Fruit fly (Drosophila melanogaster) whole organism, embryonic: ENCODE measurements around the gene CG34125.

Experiments used
- BtbVII ChIP-seq: fragments of 200-800 bp; sonication (Bioruptor generic); optimal IDR thresholded peaks from 3 replicates; lab custom pipeline; 2017; ENCODE audit warnings: missing biosample characterization, mild to moderate bottlenecking, missing genetic modification characterization
- CG10274 ChIP-seq: fragments of 200-800 bp; sonication (Bioruptor generic); optimal IDR thresholded peaks from 3 replicates; lab custom pipeline; 2017; ENCODE audit warnings: missing biosample characterization, mild to moderate bottlenecking, missing genetic modification characterization
- CG10543 ChIP-seq: fragments of 200-800 bp; sonication (Bioruptor generic); optimal IDR thresholded peaks from 3 replicates; lab custom pipeline; 2017; ENCODE audit warnings: missing biosample characterization, mild to moderate bottlenecking, missing genetic modification characterization, moderate library complexity
- CG10959 ChIP-seq: fragments of 200-800 bp; sonication (Bioruptor generic); IDR thresholded peaks from 2 replicates; pipeline ENCODE4 v1.3.6; 2022; ENCODE audit warnings: missing biosample characterization, missing genetic modification characterization
- CG11247 ChIP-seq: fragments of 200-800 bp; sonication (Bioruptor generic); IDR thresholded peaks from 2 replicates; pipeline ENCODE4 v1.3.6; 2022; ENCODE audit warnings: missing biosample characterization, missing genetic modification characterization
- CG11456 ChIP-seq: fragments of 200-800 bp; sonication (Bioruptor generic); IDR thresholded peaks from 3 replicates; pipeline ENCODE4 v1.3.6; 2022; ENCODE audit warnings: missing biosample characterization, missing genetic modification characterization
- CG11696 ChIP-seq: fragments of 200-800 bp; sonication (Bioruptor generic); IDR thresholded peaks from 2 replicates; pipeline ENCODE4 v1.3.6; 2022; ENCODE audit warnings: missing biosample characterization, missing genetic modification characterization
- CG12071 ChIP-seq: fragments of 200-800 bp; sonication (Bioruptor generic); optimal IDR thresholded peaks from 3 replicates; lab custom pipeline; 2018; ENCODE audit warnings: missing biosample characterization, mild to moderate bottlenecking, missing genetic modification characterization
- CG12299 ChIP-seq: fragments of 200-800 bp; sonication (Bioruptor generic); optimal IDR thresholded peaks from 2 replicates; lab custom pipeline; 2018; ENCODE audit warnings: missing biosample characterization, mild to moderate bottlenecking, missing genetic modification characterization
- CG13123 ChIP-seq: fragments of 200-800 bp; sonication (Bioruptor generic); optimal IDR thresholded peaks from 2 replicates; lab custom pipeline; 2016; ENCODE audit warnings: missing biosample characterization, missing genetic modification characterization
- CG13894 ChIP-seq: fragments of 200-800 bp; sonication (Bioruptor generic); optimal IDR thresholded peaks from 3 replicates; lab custom pipeline; 2018; ENCODE audit warnings: missing biosample characterization, mild to moderate bottlenecking, missing genetic modification characterization, moderate library complexity
- CG16813 ChIP-seq: fragments of 200-800 bp; sonication (Bioruptor generic); IDR thresholded peaks from 3 replicates; pipeline ENCODE4 v1.3.6; 2022; ENCODE audit warnings: missing biosample characterization, missing genetic modification characterization; ENCODE audit not compliant: partially characterized antibody
- CG16863 ChIP-seq: fragments of 200-800 bp; sonication (Bioruptor generic); optimal IDR thresholded peaks from 3 replicates; lab custom pipeline; 2016; ENCODE audit warnings: missing biosample characterization, missing genetic modification characterization
- CG17328 ChIP-seq: fragments of 200-800 bp; sonication (Bioruptor generic); IDR thresholded peaks from 2 replicates; pipeline ENCODE4 v1.3.6; 2022; ENCODE audit warnings: missing biosample characterization, missing genetic modification characterization
- CG2202 ChIP-seq: fragments of 200-800 bp; sonication (Bioruptor generic); optimal IDR thresholded peaks from 2 replicates; lab custom pipeline; 2018; ENCODE audit warnings: missing biosample characterization, mild to moderate bottlenecking, missing genetic modification characterization
- CG42726 ChIP-seq: fragments of 200-800 bp; sonication (Bioruptor generic); IDR thresholded peaks from 2 replicates; pipeline ENCODE4 v1.3.6; 2022; ENCODE audit warnings: missing biosample characterization, missing genetic modification characterization; ENCODE audit not compliant: partially characterized antibody
- CG7963 ChIP-seq: fragments of 200-800 bp; sonication (Bioruptor generic); IDR thresholded peaks from 3 replicates; pipeline ENCODE4 v1.3.6; 2022; ENCODE audit warnings: missing biosample characterization, missing genetic modification characterization; ENCODE audit not compliant: partially characterized antibody
- CG8765 ChIP-seq: fragments of 200-800 bp; sonication (Bioruptor generic); IDR thresholded peaks from 2 replicates; pipeline ENCODE4 v1.3.6; 2022; ENCODE audit warnings: missing biosample characterization, missing genetic modification characterization
- Gsc ChIP-seq: fragments of 200-800 bp; sonication (Bioruptor generic); IDR thresholded peaks from 2 replicates; pipeline ENCODE4 v1.3.6; 2022; ENCODE audit warnings: missing biosample characterization, missing genetic modification characterization
- Hey ChIP-seq: fragments of 200-800 bp; sonication (Bioruptor generic); optimal IDR thresholded peaks from 3 replicates; lab custom pipeline; 2018; ENCODE audit warnings: missing biosample characterization, mild to moderate bottlenecking, missing genetic modification characterization
- Hr78 ChIP-seq, 2 experiments: fragments of 200-800 bp in 1 of 2; fragments of >200 bp in 1 of 2; sonication (Bioruptor generic) in 1 of 2; optimal IDR thresholded peaks; 2 replicates each; lab custom pipeline; 2017 to 2019; ENCODE audit warnings: missing biosample characterization in 2 of 2, missing genetic modification characterization in 2 of 2, mild to moderate bottlenecking in 1 of 2, moderate library complexity in 1 of 2
- PHDP ChIP-seq: fragments of 200-800 bp; sonication (Bioruptor generic); optimal IDR thresholded peaks from 3 replicates; lab custom pipeline; 2018; ENCODE audit warnings: missing biosample characterization, mild to moderate bottlenecking, missing genetic modification characterization, moderate library complexity
- Side ChIP-seq: fragments of 200-800 bp; sonication (Bioruptor generic); optimal IDR thresholded peaks from 2 replicates; lab custom pipeline; 2016; ENCODE audit warnings: missing biosample characterization, missing genetic modification characterization
- Sox102F ChIP-seq: fragments of 200-800 bp; sonication (Bioruptor generic); optimal IDR thresholded peaks from 2 replicates; lab custom pipeline; 2018; ENCODE audit warnings: missing biosample characterization, mild to moderate bottlenecking, missing genetic modification characterization, moderate library complexity
- Sry-β ChIP-seq: fragments of 200-800 bp; sonication (Bioruptor generic); optimal IDR thresholded peaks from 2 replicates; lab custom pipeline; 2018; ENCODE audit warnings: missing biosample characterization, mild to moderate bottlenecking, missing genetic modification characterization, moderate library complexity
- abd-A ChIP-seq: fragments of 200-800 bp; sonication (Bioruptor generic); optimal IDR thresholded peaks from 3 replicates; lab custom pipeline; 2019; ENCODE audit warnings: missing biosample characterization, mild to moderate bottlenecking, missing genetic modification characterization, moderate library complexity
- ash1 ChIP-seq: fragments of 200-800 bp; sonication (Bioruptor generic); optimal IDR thresholded peaks from 2 replicates; lab custom pipeline; 2018; ENCODE audit warnings: missing biosample characterization, mild to moderate bottlenecking, missing genetic modification characterization
- cad ChIP-seq: fragments of >200 bp; optimal IDR thresholded peaks from 2 replicates; lab custom pipeline; 2017; ENCODE audit warnings: missing biosample characterization, missing genetic modification characterization
- chn ChIP-seq: fragments of 200-800 bp; sonication (Bioruptor generic); optimal IDR thresholded peaks from 2 replicates; lab custom pipeline; 2016; ENCODE audit warnings: missing biosample characterization, missing genetic modification characterization
- crp ChIP-seq, 2 experiments: fragments of 200-800 bp; sonication (Bioruptor generic); optimal IDR thresholded peaks; 2 replicates in 1 of 2; 3 replicates in 1 of 2; lab custom pipeline; 2017; ENCODE audit warnings: missing biosample characterization in 2 of 2, missing genetic modification characterization in 2 of 2, mild to moderate bottlenecking in 1 of 2, moderate library complexity in 1 of 2
- dati ChIP-seq: fragments of 200-800 bp; sonication (Bioruptor generic); IDR thresholded peaks from 2 replicates; pipeline ENCODE4 v1.3.6; 2022; ENCODE audit warnings: missing biosample characterization, missing genetic modification characterization
- disco-r ChIP-seq: fragments of 200-800 bp; sonication (Bioruptor generic); optimal IDR thresholded peaks from 2 replicates; lab custom pipeline; 2016; ENCODE audit warnings: missing biosample characterization, missing genetic modification characterization
- gfzf ChIP-seq: fragments of 200-800 bp; sonication (Bioruptor generic); optimal IDR thresholded peaks from 2 replicates; lab custom pipeline; 2016; ENCODE audit warnings: missing biosample characterization, mild to moderate bottlenecking, missing genetic modification characterization, moderate library complexity
- h ChIP-seq: fragments of >200 bp; optimal IDR thresholded peaks from 2 replicates; lab custom pipeline; 2017
- lmd ChIP-seq: fragments of 200-800 bp; sonication (Bioruptor generic); IDR thresholded peaks from 2 replicates; pipeline ENCODE4 v1.3.6; 2022; ENCODE audit warnings: missing biosample characterization, missing genetic modification characterization
- luna ChIP-seq: fragments of 200-800 bp; sonication (Bioruptor generic); optimal IDR thresholded peaks from 2 replicates; lab custom pipeline; 2016; ENCODE audit warnings: missing biosample characterization, missing genetic modification characterization
- nerfin-1 ChIP-seq: fragments of 200-800 bp; sonication (Bioruptor generic); optimal IDR thresholded peaks from 3 replicates; lab custom pipeline; 2019; ENCODE audit warnings: missing biosample characterization, mild to moderate bottlenecking, missing genetic modification characterization, moderate library complexity
- oc ChIP-seq: fragments of 200-800 bp; sonication (Bioruptor generic); optimal IDR thresholded peaks from 2 replicates; lab custom pipeline; 2018; ENCODE audit warnings: missing biosample characterization, mild to moderate bottlenecking, missing genetic modification characterization, moderate library complexity
- pan ChIP-seq, 4 experiments: fragments of >200 bp in 3 of 4; fragments of 200-800 bp in 1 of 4; sonication (Bioruptor generic) in 1 of 4; optimal IDR thresholded peaks in 3 of 4; IDR thresholded peaks in 1 of 4; 2 replicates each; pipeline versions ENCODE4 v1.3.6 to Lab custom; 2017 to 2022; ENCODE audit warnings: missing biosample characterization in 2 of 4, missing genetic modification characterization in 2 of 4, mixed read lengths in 1 of 4
- pfk ChIP-seq: fragments of 200-800 bp; sonication (Bioruptor generic); optimal IDR thresholded peaks from 2 replicates; lab custom pipeline; 2018; ENCODE audit warnings: missing biosample characterization, mild to moderate bottlenecking, missing genetic modification characterization, moderate library complexity
- pita ChIP-seq: fragments of 200-800 bp; sonication (Bioruptor generic); optimal IDR thresholded peaks from 2 replicates; lab custom pipeline; 2017; ENCODE audit warnings: missing biosample characterization, mild to moderate bottlenecking, missing genetic modification characterization
- pum ChIP-seq: fragments of 200-800 bp; sonication (Bioruptor generic); optimal IDR thresholded peaks from 2 replicates; lab custom pipeline; 2016; ENCODE audit warnings: missing biosample characterization, missing genetic modification characterization
- slbo ChIP-seq: fragments of 200-800 bp; sonication (Bioruptor generic); IDR thresholded peaks from 2 replicates; pipeline ENCODE4 v1.3.6; 2022; ENCODE audit warnings: missing biosample characterization, missing genetic modification characterization
- tup ChIP-seq: fragments of 200-800 bp; sonication (Bioruptor generic); optimal IDR thresholded peaks from 2 replicates; lab custom pipeline; 2016; ENCODE audit warnings: missing biosample characterization, mild to moderate bottlenecking, missing genetic modification characterization, moderate library complexity
- z ChIP-seq: fragments of 200-800 bp; sonication (Bioruptor generic); IDR thresholded peaks from 3 replicates; pipeline ENCODE4 v1.3.6; 2022; ENCODE audit warnings: missing biosample characterization, missing genetic modification characterization
- zen ChIP-seq: fragments of 200-800 bp; sonication (Bioruptor generic); optimal IDR thresholded peaks from 3 replicates; lab custom pipeline; 2018; ENCODE audit warnings: missing biosample characterization, mild to moderate bottlenecking, missing genetic modification characterization, moderate library complexity
- zfh2 ChIP-seq: fragments of 200-800 bp; sonication (Bioruptor generic); optimal IDR thresholded peaks from 2 replicates; lab custom pipeline; 2016; ENCODE audit warnings: missing biosample characterization, missing genetic modification characterization

CG34125 gene

dm6 chr2L:4997401-4998259, 32.2 kb downstream of the CG34125 start (continued):
- TF ChIP-seq lmd (GFP tag; lab: Robert Waterston, UW), result peak; percentile 99
- TF ChIP-seq Gsc (GFP tag; lab: Robert Waterston, UW), result no peak; the same call in 1 of the 2 replicates
- no peak for TF ChIP-seq pan (optimal IDR thresholded peaks at IDR 0.05; lab: Kevin White, UChicago)
- TF ChIP-seq pan (GFP tag; optimal IDR thresholded peaks at IDR 0.05 in 1 of 2, IDR thresholded peaks at IDR 0.05 in 1 of 2), result peak in 1 of 2 experiments; percentile 99
- TF ChIP-seq CG7963 (GFP tag; lab: Robert Waterston, UW), result peak; percentile 70
- TF ChIP-seq crp (GFP tag; optimal IDR thresholded peaks at IDR 0.05; lab: Kevin White, UChicago), result peak; percentile 35 to 77
- TF ChIP-seq CG16863, result peak; percentile 99
- TF ChIP-seq luna (GFP tag; lab: Kevin White, UChicago), result peak; percentile 98
- peak; percentile 98 for TF ChIP-seq zen (tag; lab: Kevin White, UChicago)
- peak; percentile 97 for TF ChIP-seq nerfin-1 (tag; lab: Kevin White, UChicago)
- peak; percentile 98 for TF ChIP-seq CG13123 (GFP tag; lab: Kevin White, UChicago)
- TF ChIP-seq Hr78 (GFP tag; optimal IDR thresholded peaks at IDR 0.05; lab: Kevin White, UChicago), result peak in 1 of 2 experiments; percentile 97
- peak; percentile 78 for TF ChIP-seq Sry-β (GFP tag; lab: Kevin White, UChicago)
- TF ChIP-seq oc (tag; lab: Kevin White, UChicago), result peak; percentile 99
- peak; percentile 99 for TF ChIP-seq CG12071 (GFP tag; lab: Kevin White, UChicago)
- peak; percentile 99 for TF ChIP-seq CG11247 (GFP tag; lab: Robert Waterston, UW)
- peak; percentile 96 for TF ChIP-seq abd-A
- peak; percentile 99 for TF ChIP-seq zfh2 (GFP tag; lab: Kevin White, UChicago)
- TF ChIP-seq dati, result peak; percentile 99
- TF ChIP-seq BtbVII (GFP tag; lab: Kevin White, UChicago), result peak; percentile 98
- TF ChIP-seq CG10274 (GFP tag; lab: Kevin White, UChicago), result peak; percentile 94
- TF ChIP-seq cad (GFP tag; lab: Kevin White, UChicago), result peak; percentile 60
- TF ChIP-seq chn (GFP tag; lab: Kevin White, UChicago), result peak; percentile 99
- TF ChIP-seq pita (GFP tag; lab: Kevin White, UChicago), result no peak
- peak; percentile 99 for TF ChIP-seq Side
- TF ChIP-seq gfzf (GFP tag; lab: Kevin White, UChicago), result peak; percentile 35
- peak; percentile 99 for TF ChIP-seq CG11456 (GFP tag; lab: Robert Waterston, UW)
- peak; percentile 99 for TF ChIP-seq slbo (GFP tag; lab: Robert Waterston, UW)
- peak; percentile 99 for TF ChIP-seq CG8765
- peak; percentile 99 for TF ChIP-seq CG2202 (tag; lab: Kevin White, UChicago)
- peak; percentile 99 for TF ChIP-seq disco-r (GFP tag; lab: Kevin White, UChicago)
- peak; percentile 98 for TF ChIP-seq tup
- TF ChIP-seq h (lab: Kevin White, UChicago), result no peak
- TF ChIP-seq Sox102F (GFP tag; lab: Kevin White, UChicago), result peak; percentile 99
- TF ChIP-seq z, result peak; percentile 84
- peak; percentile 98 for TF ChIP-seq CG10543 (GFP tag; lab: Kevin White, UChicago)
- TF ChIP-seq Hey, result peak; percentile 87
- peak; percentile 93 for TF ChIP-seq ash1
- peak; percentile 99 for TF ChIP-seq CG17328
- TF ChIP-seq CG13894, result peak; percentile 97
- peak; percentile 99 for TF ChIP-seq pum (GFP tag; lab: Kevin White, UChicago)
- TF ChIP-seq CG12299 (tag; lab: Kevin White, UChicago), result peak; percentile 97
- peak; percentile 65 for TF ChIP-seq CG16813
- peak; percentile 50 for TF ChIP-seq pfk (GFP tag; lab: Kevin White, UChicago)
- peak; percentile 99 for TF ChIP-seq CG10959 (GFP tag; lab: Robert Waterston, UW)
- peak; percentile 99 for TF ChIP-seq PHDP
- TF ChIP-seq CG11696, result peak; percentile 96
- TF ChIP-seq CG42726, result peak; percentile 68; the same call in 1 of the 2 replicates
